Worm (Caenorhabditis elegans) whole organism, mixed stage, embryonic: ENCODE results near the gene ndub-6.

Experiments
- ces-1 ChIP-seq: fragments of 150-350 bp; optimal IDR thresholded peaks from 2 replicates; lab custom pipeline; 2014; ENCODE audit warnings: missing biosample characterization, missing genetic modification reagents, missing genetic modification characterization
- elt-3 ChIP-seq: fragments of 150-350 bp; optimal IDR thresholded peaks from 2 replicates; lab custom pipeline; 2014; ENCODE audit warnings: missing biosample characterization, missing genetic modification characterization
- hlh-1 ChIP-seq: fragments of 150-350 bp; optimal IDR thresholded peaks from 2 replicates; lab custom pipeline; 2014; ENCODE audit warnings: missing biosample characterization, missing genetic modification reagents, missing genetic modification characterization
- lin-13 ChIP-seq: fragments of 150-350 bp; optimal IDR thresholded peaks from 2 replicates; lab custom pipeline; 2014; ENCODE audit warnings: missing biosample characterization, missing genetic modification characterization
- lsy-2 ChIP-seq: fragments of 150-350 bp; optimal IDR thresholded peaks from 2 replicates; lab custom pipeline; 2014; ENCODE audit warnings: missing biosample characterization, missing genetic modification characterization
- nhr-237 ChIP-seq: fragments of 150-350 bp; optimal IDR thresholded peaks from 2 replicates; lab custom pipeline; 2014; ENCODE audit warnings: missing biosample characterization, missing genetic modification characterization
- nhr-28 ChIP-seq: fragments of 150-350 bp; optimal IDR thresholded peaks from 2 replicates; lab custom pipeline; 2014; ENCODE audit warnings: missing biosample characterization, missing genetic modification characterization
- nhr-76 ChIP-seq: sonication (generic microtip); optimal IDR thresholded peaks from 2 replicates; lab custom pipeline; 2017; ENCODE audit warnings: missing biosample characterization, missing genetic modification characterization
- pha-4 ChIP-seq: fragments of 150-350 bp; optimal IDR thresholded peaks from 2 replicates; lab custom pipeline; 2018; ENCODE audit warnings: missing biosample characterization, missing genetic modification reagents, missing genetic modification characterization
- sptf-1 ChIP-seq: sonication (generic microtip); optimal IDR thresholded peaks from 2 replicates; lab custom pipeline; 2017; ENCODE audit warnings: mild to moderate bottlenecking, missing genetic modification characterization, moderate library complexity, missing compliant biosample characterization
- unc-39 ChIP-seq: fragments of 150-350 bp; optimal IDR thresholded peaks from 2 replicates; lab custom pipeline; 2014; ENCODE audit warnings: missing biosample characterization, missing genetic modification characterization
- unc-62 ChIP-seq: fragments of 150-350 bp; optimal IDR thresholded peaks from 2 replicates; lab custom pipeline; 2014; ENCODE audit warnings: missing biosample characterization, missing genetic modification reagents, missing genetic modification characterization
- ztf-11 ChIP-seq: fragments of 150-350 bp; optimal IDR thresholded peaks from 2 replicates; lab custom pipeline; 2014; ENCODE audit warnings: missing biosample characterization, missing genetic modification characterization

DNA sequence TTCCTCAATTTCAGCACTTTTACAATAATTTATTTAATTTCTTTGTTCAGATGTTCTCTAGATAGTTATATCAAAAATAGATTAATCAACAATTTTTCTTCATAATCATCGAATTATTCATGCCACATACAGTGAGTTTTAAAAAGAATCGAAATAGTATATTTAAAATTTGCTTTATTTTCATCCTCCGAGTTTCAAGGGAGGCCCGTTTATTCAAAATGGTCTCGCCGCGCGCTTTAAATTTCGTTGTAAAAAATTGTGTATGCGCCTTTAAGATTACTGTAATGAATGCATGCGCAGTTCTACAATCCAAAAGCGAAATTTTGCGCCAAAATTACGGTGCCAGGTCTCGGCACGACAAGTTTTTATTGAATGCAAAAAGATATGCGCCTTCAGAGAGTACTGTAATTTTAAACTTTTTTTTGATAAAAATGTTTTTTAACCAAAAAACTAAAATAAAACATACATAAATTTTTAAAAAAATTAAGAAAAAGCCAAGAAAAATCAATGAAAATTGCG, 7.7 kb downstream of the ndub-6 start, which contains the start of gene ZK792.1:
- TF ChIP-seq nhr-76 (tag; lab: Kevin White, UChicago) (no peak), pha-4 (no peak), sptf-1 (no peak), unc-62 (no peak), elt-3 (tag; lab: Kevin White, UChicago) (no peak), lin-13 (tag; lab: Kevin White, UChicago) (no peak), unc-39 (no peak), ztf-11 (tag; lab: Kevin White, UChicago) (no peak), nhr-237 (tag; lab: Kevin White, UChicago) (no peak), hlh-1 (tag; lab: Kevin White, UChicago) (no peak), ces-1 (GFP tag; lab: Kevin White, UChicago) (no peak), lsy-2 (tag; lab: Kevin White, UChicago) (no peak), nhr-28 (tag; lab: Kevin White, UChicago) (no peak)
